Fruit fly (Drosophila melanogaster): Measurements from ENCODE around the gene Cpr78Cb.

DNA sequence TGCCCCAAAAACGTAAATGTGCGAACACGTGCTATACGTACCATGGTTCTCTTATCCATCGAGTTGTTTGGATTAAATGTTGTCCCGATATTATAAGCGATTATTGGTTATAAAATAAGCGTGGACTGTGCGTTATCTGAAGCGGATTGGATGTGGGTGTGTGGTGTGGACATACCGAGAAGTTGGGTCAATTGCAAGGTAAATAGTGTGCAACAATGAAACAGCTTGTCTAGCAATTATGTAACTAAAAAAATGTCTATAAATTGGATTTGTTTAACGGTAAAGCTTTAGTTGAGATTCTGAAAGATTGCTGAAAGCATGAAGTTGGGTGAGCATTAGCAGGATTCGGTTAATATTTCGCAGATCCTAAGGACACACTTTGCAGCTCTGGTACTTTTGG, 36.6 kb upstream of the Cpr78Cb start, which contains the start of gene CG43218:
- no peak for TF ChIP-seq Rel (GFP tag; optimal IDR thresholded peaks at IDR 0.05)
- TF ChIP-seq Rel (tag; optimal IDR thresholded peaks at IDR 0.05) = no peak
- no peak for TF ChIP-seq CG32264 (GFP tag; optimal IDR thresholded peaks at IDR 0.05)
- TF ChIP-seq ey (GFP tag; optimal IDR thresholded peaks at IDR 0.05) = no peak

Data from whole organism, wandering third instar larva.